Fruit fly (Drosophila melanogaster) whole organism, prepupa: Measurements from ENCODE around the gene ND-PDSW.
A peak's percentile ranks its signal among the peaks of the same experiment; 100 is the strongest.

ENCODE experiments used
- Blimp-1 ChIP-seq: fragments of 200-800 bp; sonication (Bioruptor generic); optimal IDR thresholded peaks from 3 replicates; lab custom pipeline; 2017; ENCODE audit warnings: missing biosample characterization, missing genetic modification characterization, mild to moderate bottlenecking, moderate library complexity, missing genetic modification reagents
- CG10631 ChIP-seq: fragments of 200-800 bp; sonication (Bioruptor generic); optimal IDR thresholded peaks from 2 replicates; lab custom pipeline; 2016; ENCODE audit warnings: missing biosample characterization, missing genetic modification characterization
- CG10669 ChIP-seq: fragments of 200-800 bp; sonication (Bioruptor generic); optimal IDR thresholded peaks from 3 replicates; lab custom pipeline; 2018; ENCODE audit warnings: missing biosample characterization, mild to moderate bottlenecking, missing genetic modification characterization, moderate library complexity
- CG11294 ChIP-seq: fragments of 200-800 bp; sonication (Bioruptor generic); IDR thresholded peaks from 2 replicates; pipeline ENCODE4 v1.3.6; 2022; ENCODE audit warnings: missing biosample characterization, missing genetic modification characterization
- CG11902 ChIP-seq: fragments of 200-800 bp; sonication (Bioruptor generic); optimal IDR thresholded peaks from 3 replicates; lab custom pipeline; 2016; ENCODE audit warnings: missing biosample characterization, missing genetic modification characterization
- CG15336 ChIP-seq: fragments of 200-800 bp; sonication (Bioruptor generic); IDR thresholded peaks from 2 replicates; pipeline ENCODE4 v1.3.6; 2022; ENCODE audit warnings: missing biosample characterization, missing genetic modification characterization
- CG16779 ChIP-seq: fragments of 200-800 bp; sonication (Bioruptor generic); optimal IDR thresholded peaks from 3 replicates; lab custom pipeline; 2017; ENCODE audit warnings: missing biosample characterization, mild to moderate bottlenecking, missing genetic modification characterization
- CG3032 ChIP-seq: fragments of 200-800 bp; optimal IDR thresholded peaks from 2 replicates; lab custom pipeline; 2019; ENCODE audit warnings: missing biosample characterization, mild to moderate bottlenecking, missing genetic modification characterization, moderate library complexity
- CG31627 ChIP-seq: fragments of 200-800 bp; sonication (Bioruptor generic); optimal IDR thresholded peaks from 3 replicates; lab custom pipeline; 2016; ENCODE audit warnings: missing biosample characterization, missing genetic modification characterization
- CG34406 ChIP-seq: fragments of 200-800 bp; sonication (Bioruptor generic); optimal IDR thresholded peaks from 3 replicates; lab custom pipeline; 2016; ENCODE audit warnings: missing biosample characterization, missing genetic modification characterization
- CG6163 ChIP-seq: fragments of 200-800 bp; sonication (Bioruptor generic); IDR thresholded peaks from 3 replicates; pipeline ENCODE4 v1.3.6; 2022; ENCODE audit warnings: missing biosample characterization, missing genetic modification characterization
- CG6854 ChIP-seq: fragments of 200-800 bp; sonication (Bioruptor generic); optimal IDR thresholded peaks from 2 replicates; lab custom pipeline; 2017; ENCODE audit warnings: missing biosample characterization, mild to moderate bottlenecking, missing genetic modification characterization
- CG8119 ChIP-seq: fragments of 200-800 bp; sonication (Bioruptor generic); IDR thresholded peaks from 3 replicates; pipeline ENCODE4 v1.3.6; 2022; ENCODE audit warnings: missing biosample characterization, missing genetic modification characterization
- CG8319 ChIP-seq: fragments of 200-800 bp; sonication (Bioruptor generic); optimal IDR thresholded peaks from 3 replicates; lab custom pipeline; 2016; ENCODE audit warnings: missing biosample characterization, missing genetic modification characterization
- CG8632 ChIP-seq: fragments of 200-800 bp; sonication (Bioruptor generic); optimal IDR thresholded peaks from 3 replicates; lab custom pipeline; 2016; ENCODE audit warnings: missing biosample characterization, missing genetic modification characterization
- CG9139 ChIP-seq: fragments of 200-800 bp; sonication (Bioruptor generic); optimal IDR thresholded peaks from 3 replicates; lab custom pipeline; 2017; ENCODE audit warnings: missing biosample characterization, mild to moderate bottlenecking, missing genetic modification characterization
- Eip75B ChIP-seq: fragments of 200-800 bp; sonication (Bioruptor generic); optimal IDR thresholded peaks from 3 replicates; lab custom pipeline; 2016; ENCODE audit warnings: missing biosample characterization, missing genetic modification characterization
- Eip78C ChIP-seq: fragments of 200-800 bp; sonication (Bioruptor generic); peaks from one replicate; lab custom pipeline; 2016; ENCODE audit warnings: missing biosample characterization, missing genetic modification characterization
- Eip93F ChIP-seq: fragments of 200-800 bp; sonication (Bioruptor generic); optimal IDR thresholded peaks from 2 replicates; lab custom pipeline; 2016; ENCODE audit warnings: missing biosample characterization, mild to moderate bottlenecking, missing genetic modification characterization
- Ets21C ChIP-seq: fragments of 200-800 bp; sonication (Bioruptor generic); optimal IDR thresholded peaks from 3 replicates; lab custom pipeline; 2016; ENCODE audit warnings: missing biosample characterization, missing genetic modification characterization
- Ets96B ChIP-seq: fragments of 200-800 bp; optimal IDR thresholded peaks from 2 replicates; lab custom pipeline; 2019; ENCODE audit warnings: missing biosample characterization, mild to moderate bottlenecking, missing genetic modification characterization, moderate library complexity
- Hr38 ChIP-seq: sonication (Bioruptor generic); optimal IDR thresholded peaks from 2 replicates; lab custom pipeline; 2016; ENCODE audit warnings: missing biosample characterization, missing genetic modification characterization
- Hr39 ChIP-seq: fragments of 200-800 bp; sonication (Bioruptor generic); optimal IDR thresholded peaks from 2 replicates; lab custom pipeline; 2016; ENCODE audit warnings: missing biosample characterization, missing genetic modification characterization
- Hr4 ChIP-seq: fragments of 200-800 bp; sonication (Bioruptor generic); optimal IDR thresholded peaks from 3 replicates; lab custom pipeline; 2016; ENCODE audit warnings: missing biosample characterization, missing genetic modification characterization
- OdsH ChIP-seq: fragments of 200-800 bp; sonication (Bioruptor generic); optimal IDR thresholded peaks from 3 replicates; lab custom pipeline; 2016; ENCODE audit warnings: missing biosample characterization, missing genetic modification characterization
- Smox ChIP-seq: fragments of 200-800 bp; sonication (Bioruptor generic); optimal IDR thresholded peaks from 3 replicates; lab custom pipeline; 2016; ENCODE audit warnings: missing biosample characterization, missing genetic modification characterization
- Sox102F ChIP-seq: fragments of 200-800 bp; sonication (Bioruptor generic); optimal IDR thresholded peaks from 2 replicates; lab custom pipeline; 2016; ENCODE audit warnings: missing biosample characterization, mild to moderate bottlenecking, missing genetic modification characterization
- acj6 ChIP-seq: fragments of 200-800 bp; sonication (Bioruptor generic); optimal IDR thresholded peaks from 3 replicates; lab custom pipeline; 2016; ENCODE audit warnings: missing biosample characterization, missing genetic modification characterization
- cyc ChIP-seq: fragments of 200-800 bp; sonication (Bioruptor generic); optimal IDR thresholded peaks from 3 replicates; lab custom pipeline; 2016; ENCODE audit warnings: missing biosample characterization, missing genetic modification characterization
- dsx ChIP-seq: fragments of 200-800 bp; optimal IDR thresholded peaks from 3 replicates; lab custom pipeline; 2019; ENCODE audit warnings: missing biosample characterization, mild to moderate bottlenecking, missing genetic modification characterization, moderate library complexity; ENCODE audit not compliant: poor library complexity, severe bottlenecking
- eg ChIP-seq: fragments of 200-800 bp; sonication (Bioruptor generic); IDR thresholded peaks from 3 replicates; pipeline ENCODE4 v1.3.6; 2022; ENCODE audit warnings: missing biosample characterization, missing genetic modification characterization
- esn ChIP-seq: fragments of 200-800 bp; sonication (Bioruptor generic); optimal IDR thresholded peaks from 2 replicates; lab custom pipeline; 2016; ENCODE audit warnings: missing biosample characterization, mild to moderate bottlenecking, missing genetic modification characterization, moderate library complexity
- fkh ChIP-seq: fragments of 200-800 bp; sonication (Bioruptor generic); optimal IDR thresholded peaks from 3 replicates; lab custom pipeline; 2017; ENCODE audit warnings: missing biosample characterization, mild to moderate bottlenecking, missing genetic modification characterization, moderate library complexity
- lz ChIP-seq: fragments of 200-800 bp; sonication (Bioruptor generic); optimal IDR thresholded peaks from 3 replicates; lab custom pipeline; 2016; ENCODE audit warnings: missing biosample characterization, missing genetic modification characterization
- net ChIP-seq: fragments of 200-800 bp; sonication (Bioruptor generic); optimal IDR thresholded peaks from 3 replicates; lab custom pipeline; 2016; ENCODE audit warnings: missing biosample characterization, missing genetic modification characterization
- spab ChIP-seq: fragments of 200-800 bp; sonication (Bioruptor generic); optimal IDR thresholded peaks from 2 replicates; lab custom pipeline; 2017; ENCODE audit warnings: missing biosample characterization, mild to moderate bottlenecking, missing genetic modification characterization, missing genetic modification reagents
- svp ChIP-seq: fragments of 200-800 bp; sonication (Bioruptor generic); peaks from one replicate; lab custom pipeline; 2016; ENCODE audit warnings: missing biosample characterization, missing genetic modification characterization
- topi ChIP-seq: fragments of 200-800 bp; sonication (Bioruptor generic); optimal IDR thresholded peaks from 3 replicates; lab custom pipeline; 2016; ENCODE audit warnings: missing biosample characterization, missing genetic modification characterization

ND-PDSW gene

DNA sequence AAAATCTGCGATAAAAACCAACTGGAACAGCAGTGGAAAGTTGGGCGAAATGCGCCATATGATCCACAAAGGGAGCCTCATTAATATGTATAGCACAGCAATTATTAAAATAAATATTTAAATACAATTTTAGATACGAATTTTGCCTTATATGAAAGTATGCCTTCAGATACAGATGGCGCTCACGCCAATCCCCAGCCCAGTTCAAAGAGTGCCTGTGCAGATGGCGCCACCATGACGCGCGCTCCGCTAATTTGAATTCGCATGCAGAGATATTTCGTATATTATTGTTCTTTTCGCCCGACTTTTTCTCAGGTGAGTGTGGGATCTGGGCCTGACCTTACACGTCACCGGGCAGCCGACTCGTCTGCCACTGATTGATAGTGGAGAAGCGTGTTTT is 6.3 kb downstream of the ND-PDSW start, which contains the start of gene Pgant4 (continued):
- TF ChIP-seq spab (GFP tag; lab: Kevin White, UChicago) (no peak), topi (GFP tag; lab: Kevin White, UChicago) (peak; percentile 15), OdsH (GFP tag; lab: Kevin White, UChicago) (no peak), Hr39 (GFP tag; lab: Kevin White, UChicago) (peak; percentile 41), dsx (GFP tag; lab: Kevin White, UChicago) (no peak), CG8119 (GFP tag; lab: Robert Waterston, UW) (no peak)

DNA sequence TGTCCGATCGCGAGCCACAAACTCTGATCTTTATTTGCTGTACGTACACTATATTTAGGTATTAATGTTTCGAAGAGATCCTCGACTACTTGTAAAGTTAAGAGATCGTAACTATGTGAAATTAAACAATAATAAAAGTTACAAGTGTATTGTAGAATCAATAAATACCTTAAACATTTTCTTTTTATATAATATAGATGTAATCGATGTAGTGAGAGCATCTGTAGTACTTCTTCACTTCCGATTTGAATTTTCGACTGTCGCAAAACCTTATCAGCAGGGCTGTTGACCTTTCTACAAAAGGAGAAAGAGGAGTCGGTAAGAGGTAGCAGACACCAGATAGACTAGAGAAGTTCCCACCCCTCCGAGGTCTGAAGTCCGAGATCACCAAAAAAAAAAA is 9.2 kb downstream of the ND-PDSW start:
- TF ChIP-seq Hr38 (no peak), CG10631 (GFP tag; lab: Kevin White, UChicago) (no peak), Smox (no peak), cyc (GFP tag; lab: Kevin White, UChicago) (peak; percentile 15), acj6 (GFP tag; lab: Kevin White, UChicago) (peak; percentile 2), svp (GFP tag; lab: Kevin White, UChicago) (peak; percentile 99), CG9139 (GFP tag; lab: Kevin White, UChicago) (no peak), CG8319 (GFP tag; lab: Kevin White, UChicago) (no peak), spab (GFP tag; lab: Kevin White, UChicago) (no peak), CG31627 (GFP tag; lab: Kevin White, UChicago) (peak; percentile 18), lz (GFP tag; lab: Kevin White, UChicago) (peak; percentile 28), CG16779 (no peak), net (GFP tag; lab: Kevin White, UChicago) (no peak), Hr39 (GFP tag; lab: Kevin White, UChicago) (peak; percentile 5), Eip75B (GFP tag; lab: Kevin White, UChicago) (no peak), topi (GFP tag; lab: Kevin White, UChicago) (peak; percentile 27), dsx (GFP tag; lab: Kevin White, UChicago) (no peak), Eip93F (no peak), CG11902 (GFP tag; lab: Kevin White, UChicago) (no peak), CG8119 (GFP tag; lab: Robert Waterston, UW) (no peak), CG11294 (no peak), CG34406 (GFP tag; lab: Kevin White, UChicago) (no peak), Eip78C (GFP tag; lab: Kevin White, UChicago) (peak; percentile 81), CG15336 (GFP tag; lab: Robert Waterston, UW) (no peak), CG10669 (GFP tag; lab: Kevin White, UChicago) (peak; percentile 2), OdsH (GFP tag; lab: Kevin White, UChicago) (no peak), Sox102F (GFP tag; lab: Kevin White, UChicago) (no peak), eg (GFP tag; lab: Robert Waterston, UW) (no peak), CG8632 (GFP tag; lab: Kevin White, UChicago) (no peak), esn (peak; percentile 56), CG6163 (GFP tag; lab: Robert Waterston, UW) (no peak), Ets96B (tag; lab: Kevin White, UChicago) (peak; percentile 21), CG3032 (peak; percentile 17), Hr4 (no peak), Ets21C (no peak), CG6854 (GFP tag; lab: Kevin White, UChicago) (no peak), Blimp-1 (GFP tag; lab: Kevin White, UChicago) (no peak)

DNA sequence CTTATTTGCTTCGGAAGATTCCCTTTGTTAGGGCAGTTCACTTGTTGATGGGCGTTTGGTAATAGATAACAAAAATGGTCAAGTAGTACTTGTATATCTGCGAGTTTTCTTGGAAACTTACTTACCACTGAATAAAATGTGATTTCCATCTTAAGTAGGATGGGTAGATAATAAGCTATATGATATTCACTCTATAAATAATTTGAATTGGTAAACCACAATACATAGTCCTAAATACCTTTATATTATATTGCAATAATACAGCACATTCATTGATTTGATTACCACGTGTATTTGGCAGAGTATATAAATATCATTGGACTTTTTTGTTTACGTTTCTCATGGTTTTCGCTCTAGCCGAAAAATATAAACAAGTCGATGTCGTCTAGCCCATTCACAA is 10.0 kb downstream of the ND-PDSW start:
- TF ChIP-seq Eip78C (GFP tag; lab: Kevin White, UChicago) (peak; percentile 68), Hr38 (no peak), fkh (GFP tag; lab: Kevin White, UChicago) (peak; percentile 49), CG15336 (GFP tag; lab: Robert Waterston, UW) (0 out of 2 replicates have a peak, but pooled peaks have one; percentile 26)
